Fruit fly (Drosophila melanogaster): ENCODE results near the gene yellow-h.
A peak's percentile ranks its signal among the peaks of the same experiment; 100 is the strongest.

Gene yellow-h

dm6 chr4:210011-210649, 17.6 kb upstream of the yellow-h start, which contains the start of gene Crk (continued):
- TF ChIP-seq CG2202 (tag; optimal IDR thresholded peaks at IDR 0.05) (no peak), HmgD (GFP tag; optimal IDR thresholded peaks at IDR 0.05) (peak; percentile 37), Stat92E (GFP tag; optimal IDR thresholded peaks at IDR 0.05) (peak in 1 of 3 experiments; percentile 66), CG4328 (GFP tag; optimal IDR thresholded peaks at IDR 0.05) (no peak), chn (GFP tag; optimal IDR thresholded peaks at IDR 0.05) (no peak), Mes4 (GFP tag; optimal IDR thresholded peaks at IDR 0.05) (no peak), lola (GFP tag; optimal IDR thresholded peaks at IDR 0.05) (peak in 1 of 3 experiments; percentile 72), Hr39 (optimal IDR thresholded peaks at IDR 0.05) (no peak), Hr78 (GFP tag; optimal IDR thresholded peaks at IDR 0.05) (peak in 1 of 2 experiments; percentile 14), amos (GFP tag; IDR thresholded peaks at IDR 0.05; ENCODE audit: partially characterized antibody) (no peak; the same call in 1 of the 2 replicates), MTF-1 (GFP tag; optimal IDR thresholded peaks at IDR 0.05; ENCODE audit: borderline replicate concordance) (no peak), dmrt99B (tag; optimal IDR thresholded peaks at IDR 0.05) (no peak), CG34376 (GFP tag; optimal IDR thresholded peaks at IDR 0.05) (peak; percentile 12), inv (GFP tag; IDR thresholded peaks at IDR 0.05; ENCODE audit: partially characterized antibody) (peak; percentile 43; the same call in 1 of the 2 replicates), CG30020 (tag; optimal IDR thresholded peaks at IDR 0.05) (peak; percentile 99), Ets65A (GFP tag) (peak; percentile 88), CG1024 (GFP tag; IDR thresholded peaks at IDR 0.05) (peak; percentile 100), CG3726 (GFP tag; IDR thresholded peaks at IDR 0.05) (no peak), mam (GFP tag; optimal IDR thresholded peaks at IDR 0.05) (peak; percentile 20), eve (GFP tag; optimal IDR thresholded peaks at IDR 0.05) (peak in 1 of 2 experiments; percentile 69), ken (GFP tag; IDR thresholded peaks at IDR 0.05) (no peak), lbe (GFP tag; optimal IDR thresholded peaks at IDR 0.05) (peak; percentile 28), Jarid2 (GFP tag; optimal IDR thresholded peaks at IDR 0.05) (no peak), CG11085 (GFP tag; IDR thresholded peaks at IDR 0.05) (no peak)

dm6 chr4:225824-226223, 1.9 kb upstream of the yellow-h start:
- TF ChIP-seq HLH54F (GFP tag; optimal IDR thresholded peaks at IDR 0.05) (no peak), CG3281 (GFP tag; optimal IDR thresholded peaks at IDR 0.05) (no peak), CG1024 (GFP tag; IDR thresholded peaks at IDR 0.05) (no peak), CG10462 (GFP tag; optimal IDR thresholded peaks at IDR 0.05) (no peak), Jarid2 (GFP tag; optimal IDR thresholded peaks at IDR 0.05) (no peak), Doc3 (GFP tag; IDR thresholded peaks at IDR 0.05; ENCODE audit: partially characterized antibody) (no peak), CG31388 (GFP tag; optimal IDR thresholded peaks at IDR 0.05) (no peak), dmrt11E (tag; optimal IDR thresholded peaks at IDR 0.05) (peak; percentile 52), CG10209 (GFP tag; optimal IDR thresholded peaks at IDR 0.05) (peak; percentile 55), vvl (GFP tag; IDR thresholded peaks at IDR 0.05) (no peak), CG30403 (GFP tag; optimal IDR thresholded peaks at IDR 0.05) (no peak), CG7839 (tag; optimal IDR thresholded peaks at IDR 0.05) (no peak), sob (GFP tag; IDR thresholded peaks at IDR 0.05) (no peak), wdn (GFP tag; IDR thresholded peaks at IDR 0.05) (no peak), CG2120 (GFP tag; optimal IDR thresholded peaks at IDR 0.05) (no peak), CG7372 (GFP tag; IDR thresholded peaks at IDR 0.05) (no peak), MBD-R2 (GFP tag; IDR thresholded peaks at IDR 0.05) (no peak), eve (GFP tag; optimal IDR thresholded peaks at IDR 0.05) (peak in 1 of 2 experiments; percentile 82), CG2712 (tag; optimal IDR thresholded peaks at IDR 0.05) (no peak), vnd (GFP tag; IDR thresholded peaks at IDR 0.05; ENCODE audit: partially characterized antibody) (no peak), CG7963 (GFP tag; IDR thresholded peaks at IDR 0.05; ENCODE audit: partially characterized antibody) (no peak), CG34376 (GFP tag; optimal IDR thresholded peaks at IDR 0.05) (peak; percentile 5), Hmr (GFP tag; optimal IDR thresholded peaks at IDR 0.05) (no peak), twi (tag; optimal IDR thresholded peaks at IDR 0.05) (peak; percentile 82), CG1832 (GFP tag; optimal IDR thresholded peaks at IDR 0.05) (no peak), CG1529 (GFP tag; optimal IDR thresholded peaks at IDR 0.05) (peak; percentile 58), MESR4 (GFP tag; optimal IDR thresholded peaks at IDR 0.05) (peak; percentile 11), CG9876 (GFP tag; optimal IDR thresholded peaks at IDR 0.05) (no peak), ash1 (GFP tag; optimal IDR thresholded peaks at IDR 0.05) (no peak)

All from whole organism, embryonic.